2 fruit fly cellular contexts compared by ENCODE assay signal in the genomic region with DNA sequence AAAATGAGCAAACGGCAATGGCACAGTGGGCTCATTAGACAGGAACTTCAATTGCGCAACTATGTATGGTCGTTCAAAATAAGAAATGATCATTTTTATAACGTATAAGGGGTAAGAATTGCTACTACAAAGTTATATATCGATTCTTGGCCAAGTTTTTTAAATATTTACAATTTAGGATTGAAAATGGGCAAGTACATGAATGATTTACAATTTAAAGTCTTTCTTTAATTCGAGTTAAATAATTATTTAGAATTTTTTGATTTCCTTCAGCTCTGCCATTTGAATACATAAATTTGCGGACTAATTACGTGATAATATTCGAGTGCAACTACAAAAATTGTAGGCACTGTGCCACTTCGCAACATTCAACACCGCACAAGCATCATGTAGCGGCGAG.
TF ChIP-seq lines count a peak whose summit lies in the region.

No protein-coding gene starts in this region.

TF ChIP-seq in whole organism, prepupa, 60 proteins besides CTCF, POLR2A, EP300 and RAD21 (continued from another document):
- TF ChIP-seq pdm3 (GFP tag; optimal IDR thresholded peaks at IDR 0.05; lab: Kevin White, UChicago) (peak; percentile 65), salr (GFP tag; optimal IDR thresholded peaks at IDR 0.05; lab: Kevin White, UChicago) (peak in 1 of 2 experiments; percentile 78), fd85E (GFP tag; optimal IDR thresholded peaks at IDR 0.05; lab: Kevin White, UChicago) (no peak), Blimp-1 (GFP tag; optimal IDR thresholded peaks at IDR 0.05; lab: Kevin White, UChicago) (no peak), Hr39 (GFP tag; optimal IDR thresholded peaks at IDR 0.05; lab: Kevin White, UChicago) (peak; percentile 61), CG8319 (GFP tag; optimal IDR thresholded peaks at IDR 0.05; lab: Kevin White, UChicago) (no peak), CG31627 (GFP tag; optimal IDR thresholded peaks at IDR 0.05; lab: Kevin White, UChicago) (peak; percentile 44), Ets21C (GFP tag; optimal IDR thresholded peaks at IDR 0.05; lab: Kevin White, UChicago) (peak; percentile 39), CG11294 (GFP tag; IDR thresholded peaks at IDR 0.05; lab: Robert Waterston, UW) (no peak), fd59A (GFP tag; optimal IDR thresholded peaks at IDR 0.05; lab: Kevin White, UChicago) (peak; percentile 70), acj6 (GFP tag; optimal IDR thresholded peaks at IDR 0.05; lab: Kevin White, UChicago) (peak; percentile 66), cyc (GFP tag; optimal IDR thresholded peaks at IDR 0.05; lab: Kevin White, UChicago) (peak; percentile 44), CG9139 (GFP tag; optimal IDR thresholded peaks at IDR 0.05; lab: Kevin White, UChicago) (peak; percentile 5), fkh (GFP tag; optimal IDR thresholded peaks at IDR 0.05; lab: Kevin White, UChicago) (no peak), achi (GFP tag; optimal IDR thresholded peaks at IDR 0.05; lab: Kevin White, UChicago) (peak; percentile 74), Hr38 (GFP tag; optimal IDR thresholded peaks at IDR 0.05; lab: Kevin White, UChicago) (no peak), CG15336 (GFP tag; IDR thresholded peaks at IDR 0.05; lab: Robert Waterston, UW) (peak; percentile 73), spab (GFP tag; optimal IDR thresholded peaks at IDR 0.05; lab: Kevin White, UChicago) (peak; percentile 70), dac (GFP tag; optimal IDR thresholded peaks at IDR 0.05; lab: Kevin White, UChicago) (peak; percentile 62), Eip78C (GFP tag; lab: Kevin White, UChicago) (peak; percentile 95), CG34406 (GFP tag; optimal IDR thresholded peaks at IDR 0.05; lab: Kevin White, UChicago) (peak; percentile 62), net (GFP tag; optimal IDR thresholded peaks at IDR 0.05; lab: Kevin White, UChicago) (peak; percentile 63), CG32006 (GFP tag; optimal IDR thresholded peaks at IDR 0.05; lab: Kevin White, UChicago) (peak; percentile 89), lz (GFP tag; optimal IDR thresholded peaks at IDR 0.05; lab: Kevin White, UChicago) (peak; percentile 72), CG7368 (GFP tag; optimal IDR thresholded peaks at IDR 0.05; lab: Kevin White, UChicago) (peak; percentile 14), Eip75B (GFP tag; optimal IDR thresholded peaks at IDR 0.05; lab: Kevin White, UChicago) (peak; percentile 67), Ets96B (tag; optimal IDR thresholded peaks at IDR 0.05; lab: Kevin White, UChicago) (peak; percentile 68), CG16779 (tag; optimal IDR thresholded peaks at IDR 0.05; lab: Kevin White, UChicago) (peak; percentile 47), CG3032 (tag; optimal IDR thresholded peaks at IDR 0.05; lab: Kevin White, UChicago) (peak; percentile 68), eg (GFP tag; IDR thresholded peaks at IDR 0.05; lab: Robert Waterston, UW) (peak; percentile 49; the same call in 2 of the 3 replicates), Met (GFP tag; optimal IDR thresholded peaks at IDR 0.05; lab: Kevin White, UChicago) (peak; percentile 73), CG4318 (GFP tag; optimal IDR thresholded peaks at IDR 0.05; lab: Kevin White, UChicago) (peak; percentile 79), Sox14 (GFP tag; optimal IDR thresholded peaks at IDR 0.05; lab: Kevin White, UChicago) (peak; percentile 68), CG6792 (GFP tag; optimal IDR thresholded peaks at IDR 0.05; lab: Kevin White, UChicago) (peak; percentile 69), CG6808 (GFP tag; optimal IDR thresholded peaks at IDR 0.05; lab: Kevin White, UChicago) (peak; percentile 69), CG10631 (GFP tag; optimal IDR thresholded peaks at IDR 0.05; lab: Kevin White, UChicago) (peak; percentile 75), esn (GFP tag; optimal IDR thresholded peaks at IDR 0.05; lab: Kevin White, UChicago) (peak; percentile 79)

TF ChIP-seq in whole organism, wandering third instar larva, 38 proteins besides CTCF, POLR2A, EP300 and RAD21 (continued from another document):
- TF ChIP-seq dsf (GFP tag; optimal IDR thresholded peaks at IDR 0.05; lab: Kevin White, UChicago; ENCODE audit: borderline replicate concordance) (no peak), Dif (GFP tag; optimal IDR thresholded peaks at IDR 0.05; lab: Kevin White, UChicago; ENCODE audit: partially characterized antibody) (no peak), OdsH (GFP tag; optimal IDR thresholded peaks at IDR 0.05; lab: Kevin White, UChicago) (peak; percentile 61)
